Fruit fly (Drosophila melanogaster) whole organism, embryonic: ENCODE results near the gene Sgp.

Source experiments
- Bdp1 ChIP-seq: fragments of 200-800 bp; sonication (Bioruptor generic); optimal IDR thresholded peaks from 3 replicates; lab custom pipeline; 2016; ENCODE audit warnings: missing biosample characterization, missing genetic modification characterization
- Bgb ChIP-seq: fragments of 200-800 bp; sonication (Bioruptor generic); IDR thresholded peaks from 2 replicates; pipeline ENCODE4 v1.3.6; 2022; ENCODE audit warnings: missing biosample characterization, missing genetic modification characterization; ENCODE audit not compliant: partially characterized antibody
- CG10565 ChIP-seq: fragments of 200-800 bp; sonication (Bioruptor generic); optimal IDR thresholded peaks from 3 replicates; lab custom pipeline; 2016; ENCODE audit warnings: missing biosample characterization, mild to moderate bottlenecking, missing genetic modification characterization
- CG11247 ChIP-seq: fragments of 200-800 bp; sonication (Bioruptor generic); IDR thresholded peaks from 2 replicates; pipeline ENCODE4 v1.3.6; 2022; ENCODE audit warnings: missing biosample characterization, missing genetic modification characterization
- CG11695 ChIP-seq: fragments of 200-800 bp; sonication (Bioruptor generic); IDR thresholded peaks from 3 replicates; pipeline ENCODE4 v1.3.6; 2022; ENCODE audit warnings: missing biosample characterization, missing genetic modification characterization
- CG13775 ChIP-seq: fragments of 200-800 bp; sonication (Bioruptor generic); optimal IDR thresholded peaks from 3 replicates; lab custom pipeline; 2017; ENCODE audit warnings: missing biosample characterization, mild to moderate bottlenecking, missing genetic modification characterization
- CG13894 ChIP-seq: fragments of 200-800 bp; sonication (Bioruptor generic); optimal IDR thresholded peaks from 3 replicates; lab custom pipeline; 2018; ENCODE audit warnings: missing biosample characterization, mild to moderate bottlenecking, missing genetic modification characterization, moderate library complexity
- CG14050 ChIP-seq: fragments of 200-800 bp; sonication (Bioruptor generic); IDR thresholded peaks from 3 replicates; pipeline ENCODE4 v1.3.6; 2022; ENCODE audit warnings: missing biosample characterization, missing genetic modification characterization
- CG15073 ChIP-seq: fragments of 200-800 bp; sonication (Bioruptor generic); optimal IDR thresholded peaks from 2 replicates; lab custom pipeline; 2016; ENCODE audit warnings: missing biosample characterization, missing genetic modification characterization
- CG1529 ChIP-seq: fragments of 200-800 bp; sonication (Bioruptor generic); optimal IDR thresholded peaks from 3 replicates; lab custom pipeline; 2018; ENCODE audit warnings: missing biosample characterization, missing genetic modification characterization
- CG17912 ChIP-seq: fragments of 200-800 bp; sonication (Bioruptor generic); optimal IDR thresholded peaks from 2 replicates; lab custom pipeline; 2018; ENCODE audit warnings: missing biosample characterization, mild to moderate bottlenecking, missing genetic modification characterization
- CG18599 ChIP-seq: fragments of 200-800 bp; sonication (Bioruptor generic); optimal IDR thresholded peaks from 3 replicates; lab custom pipeline; 2017; ENCODE audit warnings: missing biosample characterization, missing genetic modification characterization, mild to moderate bottlenecking, moderate library complexity, missing genetic modification reagents
- CG31441 ChIP-seq: fragments of 200-800 bp; sonication (Bioruptor generic); IDR thresholded peaks from 2 replicates; pipeline ENCODE4 v1.3.6; 2022; ENCODE audit warnings: missing biosample characterization, missing genetic modification characterization
- CG32532 ChIP-seq: fragments of 200-800 bp; sonication (Bioruptor generic); IDR thresholded peaks from 2 replicates; pipeline ENCODE4 v1.3.6; 2022; ENCODE audit warnings: missing biosample characterization, missing genetic modification characterization
- CG34376 ChIP-seq: fragments of 200-800 bp; sonication (Bioruptor generic); optimal IDR thresholded peaks from 2 replicates; lab custom pipeline; 2018; ENCODE audit warnings: missing biosample characterization, mild to moderate bottlenecking, missing genetic modification characterization
- CG3847 ChIP-seq: fragments of 200-800 bp; sonication (Bioruptor generic); IDR thresholded peaks from 2 replicates; pipeline ENCODE4 v1.3.6; 2022; ENCODE audit warnings: missing biosample characterization, missing genetic modification characterization
- CG5953 ChIP-seq: fragments of 200-800 bp; sonication (Bioruptor generic); IDR thresholded peaks from 2 replicates; pipeline ENCODE4 v1.3.6; 2022; ENCODE audit warnings: missing biosample characterization, missing genetic modification characterization
- CG6689 ChIP-seq: fragments of 200-800 bp; sonication (Bioruptor generic); IDR thresholded peaks from 2 replicates; pipeline ENCODE4 v1.3.6; 2022; ENCODE audit warnings: missing biosample characterization, missing genetic modification characterization
- CG6854 ChIP-seq: fragments of 200-800 bp; sonication (Bioruptor generic); optimal IDR thresholded peaks from 3 replicates; lab custom pipeline; 2017; ENCODE audit warnings: missing biosample characterization, mild to moderate bottlenecking, missing genetic modification characterization
- Dbx ChIP-seq: fragments of 200-800 bp; sonication (Bioruptor generic); IDR thresholded peaks from 3 replicates; pipeline ENCODE4 v1.3.6; 2022; ENCODE audit warnings: missing biosample characterization, missing genetic modification characterization
- Dek ChIP-seq: fragments of 200-800 bp; sonication (Bioruptor generic); optimal IDR thresholded peaks from 3 replicates; lab custom pipeline; 2019; ENCODE audit warnings: missing biosample characterization, mild to moderate bottlenecking, missing genetic modification characterization, moderate library complexity
- Dll ChIP-seq: fragments of 200-800 bp; sonication (Bioruptor generic); IDR thresholded peaks from 4 replicates; pipeline ENCODE4 v1.3.6; 2022; ENCODE audit warnings: missing biosample characterization, missing genetic modification characterization; ENCODE audit not compliant: partially characterized antibody
- Dp ChIP-seq: fragments of 200-800 bp; sonication (Bioruptor generic); optimal IDR thresholded peaks from 2 replicates; lab custom pipeline; 2018; ENCODE audit warnings: missing biosample characterization, mild to moderate bottlenecking, missing genetic modification characterization, moderate library complexity
- Hr39 ChIP-seq: fragments of >200 bp; optimal IDR thresholded peaks from 2 replicates; lab custom pipeline; 2017
- Lpt ChIP-seq: fragments of >200 bp; optimal IDR thresholded peaks from 2 replicates; lab custom pipeline; 2018; ENCODE audit warnings: missing biosample characterization, missing genetic modification characterization
- Pdp1 ChIP-seq, 2 experiments: fragments of 200-800 bp; sonication (Bioruptor generic); optimal IDR thresholded peaks; 3 replicates each; lab custom pipeline; 2016; ENCODE audit warnings: missing biosample characterization in 2 of 2, missing genetic modification characterization in 2 of 2, mild to moderate bottlenecking in 1 of 2, moderate library complexity in 1 of 2
- Sox102F ChIP-seq: fragments of 200-800 bp; sonication (Bioruptor generic); optimal IDR thresholded peaks from 2 replicates; lab custom pipeline; 2018; ENCODE audit warnings: missing biosample characterization, mild to moderate bottlenecking, missing genetic modification characterization, moderate library complexity
- Sry-δ ChIP-seq: fragments of 200-800 bp; sonication (Bioruptor generic); optimal IDR thresholded peaks from 2 replicates; lab custom pipeline; 2016; ENCODE audit warnings: missing biosample characterization, missing genetic modification characterization
- al ChIP-seq: fragments of 200-800 bp; sonication (Bioruptor generic); IDR thresholded peaks from 2 replicates; pipeline ENCODE4 v1.3.6; 2022; ENCODE audit warnings: missing biosample characterization, missing genetic modification characterization
- bcd ChIP-seq: fragments of 200-800 bp; sonication (Bioruptor generic); optimal IDR thresholded peaks from 2 replicates; lab custom pipeline; 2017; ENCODE audit warnings: missing biosample characterization, mild to moderate bottlenecking, missing genetic modification characterization
- cad ChIP-seq: fragments of >200 bp; optimal IDR thresholded peaks from 2 replicates; lab custom pipeline; 2017; ENCODE audit warnings: missing biosample characterization, missing genetic modification characterization
- caup ChIP-seq: fragments of 200-800 bp; sonication (Bioruptor generic); optimal IDR thresholded peaks from 3 replicates; lab custom pipeline; 2017; ENCODE audit warnings: missing biosample characterization, mild to moderate bottlenecking, missing genetic modification characterization, moderate library complexity; ENCODE audit not compliant: severe bottlenecking
- dmrt11E ChIP-seq: fragments of 200-800 bp; sonication (Bioruptor generic); optimal IDR thresholded peaks from 3 replicates; lab custom pipeline; 2018; ENCODE audit warnings: missing biosample characterization, mild to moderate bottlenecking, missing genetic modification characterization, moderate library complexity
- gcm2 ChIP-seq: fragments of 200-800 bp; sonication (Bioruptor generic); optimal IDR thresholded peaks from 2 replicates; lab custom pipeline; 2016; ENCODE audit warnings: missing biosample characterization, missing genetic modification characterization
- grn ChIP-seq: fragments of 200-800 bp; sonication (Bioruptor generic); optimal IDR thresholded peaks from 3 replicates; lab custom pipeline; 2017; ENCODE audit warnings: missing biosample characterization, missing genetic modification characterization
- gt ChIP-seq: fragments of 200-800 bp; sonication (Bioruptor generic); IDR thresholded peaks from 2 replicates; pipeline ENCODE4 v1.3.6; 2022; ENCODE audit warnings: missing biosample characterization, missing genetic modification characterization
- ind ChIP-seq: fragments of 200-800 bp; sonication (Bioruptor generic); optimal IDR thresholded peaks from 3 replicates; lab custom pipeline; 2016; ENCODE audit warnings: missing biosample characterization, missing genetic modification characterization
- kay ChIP-seq: fragments of 200-800 bp; sonication (Bioruptor generic); optimal IDR thresholded peaks from 2 replicates; lab custom pipeline; 2016; ENCODE audit warnings: missing biosample characterization, missing genetic modification characterization
- luna ChIP-seq: fragments of 200-800 bp; sonication (Bioruptor generic); optimal IDR thresholded peaks from 2 replicates; lab custom pipeline; 2016; ENCODE audit warnings: missing biosample characterization, missing genetic modification characterization
- mld ChIP-seq: fragments of 200-800 bp; sonication (Bioruptor generic); IDR thresholded peaks from 3 replicates; pipeline ENCODE4 v1.3.6; 2022; ENCODE audit warnings: missing biosample characterization, missing genetic modification characterization; ENCODE audit not compliant: partially characterized antibody
- p53 ChIP-seq: fragments of 200-800 bp; sonication (Bioruptor generic); optimal IDR thresholded peaks from 2 replicates; lab custom pipeline; 2016; ENCODE audit warnings: missing biosample characterization, missing genetic modification characterization
- pita ChIP-seq: fragments of 200-800 bp; sonication (Bioruptor generic); optimal IDR thresholded peaks from 2 replicates; lab custom pipeline; 2017; ENCODE audit warnings: missing biosample characterization, mild to moderate bottlenecking, missing genetic modification characterization
- pnt ChIP-seq: fragments of 200-800 bp; sonication (Bioruptor generic); optimal IDR thresholded peaks from 3 replicates; lab custom pipeline; 2016; ENCODE audit warnings: missing biosample characterization, missing genetic modification characterization
- pros ChIP-seq: fragments of 200-800 bp; sonication (Bioruptor generic); optimal IDR thresholded peaks from 3 replicates; lab custom pipeline; 2019; ENCODE audit warnings: missing biosample characterization, mild to moderate bottlenecking, missing genetic modification characterization, moderate library complexity
- repo ChIP-seq: fragments of 200-800 bp; sonication (Bioruptor generic); optimal IDR thresholded peaks from 2 replicates; lab custom pipeline; 2016; ENCODE audit warnings: missing biosample characterization, missing genetic modification characterization
- ro ChIP-seq: fragments of 200-800 bp; sonication (Bioruptor generic); IDR thresholded peaks from 2 replicates; pipeline ENCODE4 v1.3.6; 2022; ENCODE audit warnings: missing biosample characterization, missing genetic modification characterization
- sna ChIP-seq: fragments of 200-800 bp; sonication (Bioruptor generic); IDR thresholded peaks from 2 replicates; pipeline ENCODE4 v1.3.6; 2022; ENCODE audit warnings: missing biosample characterization, missing genetic modification characterization; ENCODE audit not compliant: partially characterized antibody
- tgo ChIP-seq: fragments of 200-800 bp; sonication (Bioruptor generic); IDR thresholded peaks from 3 replicates; pipeline ENCODE4 v1.3.6; 2022; ENCODE audit warnings: missing biosample characterization, missing genetic modification characterization
- tll ChIP-seq, 2 experiments: fragments of 200-800 bp in 1 of 2; fragments of >200 bp in 1 of 2; sonication (Bioruptor generic) in 1 of 2; optimal IDR thresholded peaks; 2 replicates each; lab custom pipeline; 2017 to 2019; ENCODE audit warnings: missing biosample characterization in 2 of 2, missing genetic modification characterization in 2 of 2, mild to moderate bottlenecking in 1 of 2, moderate library complexity in 1 of 2
- zen2 ChIP-seq: fragments of 200-800 bp; sonication (Bioruptor generic); IDR thresholded peaks from 3 replicates; pipeline ENCODE4 v1.3.6; 2022; ENCODE audit warnings: missing biosample characterization, missing genetic modification characterization; ENCODE audit not compliant: partially characterized antibody

The Sgp gene

dm6 chr2L:8545393-8546100 is 26.1 kb downstream of the Sgp start (continued):
- TF ChIP-seq Dll (GFP tag; lab: Robert Waterston, UW) (no peak), Dbx (GFP tag; lab: Robert Waterston, UW) (no peak), CG32532 (GFP tag; lab: Robert Waterston, UW) (no peak), cad (GFP tag; lab: Kevin White, UChicago) (no peak), zen2 (GFP tag; lab: Robert Waterston, UW) (no peak), pita (GFP tag; lab: Kevin White, UChicago) (no peak), CG18599 (GFP tag; lab: Kevin White, UChicago) (no peak), Dp (GFP tag; lab: Kevin White, UChicago) (no peak), CG5953 (GFP tag; lab: Robert Waterston, UW) (no peak), Bdp1 (GFP tag; lab: Kevin White, UChicago) (no peak), CG34376 (no peak), CG17912 (GFP tag; lab: Kevin White, UChicago) (no peak), luna (GFP tag; lab: Kevin White, UChicago) (no peak), Lpt (no peak), tgo (no peak), CG31441 (no peak), CG6689 (no peak), gcm2 (GFP tag; lab: Kevin White, UChicago) (no peak), gt (GFP tag; lab: Robert Waterston, UW) (no peak), tll (GFP tag; optimal IDR thresholded peaks at IDR 0.05; lab: Kevin White, UChicago) (peak in 1 of 2 experiments; percentile 81), pnt (GFP tag; lab: Kevin White, UChicago) (no peak), CG13775 (no peak), bcd (no peak), grn (no peak), pros (GFP tag; lab: Kevin White, UChicago) (no peak), CG11695 (GFP tag; lab: Robert Waterston, UW) (no peak), p53 (GFP tag; lab: Kevin White, UChicago) (no peak), CG15073 (GFP tag; lab: Kevin White, UChicago) (no peak), Sox102F (GFP tag; lab: Kevin White, UChicago) (peak; percentile 6), ind (GFP tag; lab: Kevin White, UChicago) (no peak), Pdp1 (GFP tag; optimal IDR thresholded peaks at IDR 0.05; lab: Kevin White, UChicago) (peak in 1 of 2 experiments; percentile 10), CG13894 (tag; lab: Kevin White, UChicago) (no peak), CG3847 (no peak), Sry-δ (GFP tag; lab: Kevin White, UChicago) (no peak), mld (GFP tag; lab: Robert Waterston, UW) (no peak), Dek (tag; lab: Kevin White, UChicago) (no peak), Bgb (GFP tag; lab: Robert Waterston, UW) (no peak), sna (GFP tag; lab: Robert Waterston, UW) (no peak), repo (GFP tag; lab: Kevin White, UChicago) (no peak), CG6854 (no peak), ro (no peak), caup (GFP tag; lab: Kevin White, UChicago) (no peak), CG1529 (GFP tag; lab: Kevin White, UChicago) (no peak), dmrt11E (tag; lab: Kevin White, UChicago) (peak; percentile 31), CG10565 (GFP tag; lab: Kevin White, UChicago) (no peak), CG11247 (GFP tag; lab: Robert Waterston, UW) (no peak), al (GFP tag; lab: Robert Waterston, UW) (no peak), kay (GFP tag; lab: Kevin White, UChicago) (no peak), CG14050 (GFP tag; lab: Robert Waterston, UW) (no peak), Hr39 (lab: Kevin White, UChicago) (no peak)
